Fruit fly (Drosophila melanogaster) whole organism, pupa: ENCODE measurements around the gene CG7991.

ENCODE experiments used
- CG10348 ChIP-seq: fragments of 200-800 bp; sonication (Bioruptor generic); IDR thresholded peaks from 2 replicates; pipeline ENCODE4 v1.3.6; 2022; ENCODE audit warnings: missing biosample characterization, missing genetic modification characterization
- CG12605 ChIP-seq: fragments of 200-800 bp; sonication (Bioruptor generic); IDR thresholded peaks from 2 replicates; pipeline ENCODE4 v1.3.6; 2022; ENCODE audit warnings: missing biosample characterization, missing genetic modification characterization
- CG13204 ChIP-seq: fragments of 200-800 bp; sonication (Bioruptor generic); optimal IDR thresholded peaks from 2 replicates; lab custom pipeline; 2018; ENCODE audit warnings: missing biosample characterization, mild to moderate bottlenecking, missing genetic modification characterization, moderate library complexity
- CG14655 ChIP-seq: fragments of 200-800 bp; sonication (Bioruptor generic); optimal IDR thresholded peaks from 3 replicates; lab custom pipeline; 2017; ENCODE audit warnings: mild to moderate bottlenecking, missing biosample characterization, missing genetic modification reagents, missing genetic modification characterization
- CG15710 ChIP-seq: fragments of 200-800 bp; sonication (Bioruptor generic); optimal IDR thresholded peaks from 2 replicates; lab custom pipeline; 2018; ENCODE audit warnings: missing biosample characterization, mild to moderate bottlenecking, missing genetic modification characterization, moderate library complexity
- CG17806 ChIP-seq: fragments of 200-800 bp; sonication (Bioruptor generic); optimal IDR thresholded peaks from 2 replicates; lab custom pipeline; 2018; ENCODE audit warnings: missing biosample characterization, mild to moderate bottlenecking, missing genetic modification characterization, moderate library complexity
- CG32121 ChIP-seq: fragments of 200-800 bp; sonication (Bioruptor generic); IDR thresholded peaks from 2 replicates; pipeline ENCODE4 v1.3.6; 2022; ENCODE audit warnings: missing biosample characterization, missing genetic modification characterization
- CG34367 ChIP-seq: fragments of 200-800 bp; sonication (Bioruptor generic); optimal IDR thresholded peaks from 2 replicates; lab custom pipeline; 2018; ENCODE audit warnings: missing biosample characterization, mild to moderate bottlenecking, missing genetic modification characterization
- CG4496 ChIP-seq: fragments of 200-800 bp; sonication (Bioruptor generic); IDR thresholded peaks from 3 replicates; pipeline ENCODE4 v1.3.6; 2022; ENCODE audit warnings: missing biosample characterization, missing genetic modification characterization
- CG8159 ChIP-seq: fragments of 200-800 bp; sonication (Bioruptor generic); optimal IDR thresholded peaks from 3 replicates; lab custom pipeline; 2018; ENCODE audit warnings: missing biosample characterization, mild to moderate bottlenecking, missing genetic modification characterization, moderate library complexity
- CG8301 ChIP-seq: fragments of 200-800 bp; sonication (Bioruptor generic); optimal IDR thresholded peaks from 2 replicates; lab custom pipeline; 2018; ENCODE audit warnings: missing biosample characterization, mild to moderate bottlenecking, missing genetic modification characterization
- CG9948 ChIP-seq: fragments of 200-800 bp; sonication (Bioruptor generic); optimal IDR thresholded peaks from 2 replicates; lab custom pipeline; 2018; ENCODE audit warnings: missing biosample characterization, mild to moderate bottlenecking, missing genetic modification characterization, moderate library complexity
- D1 ChIP-seq: fragments of 200-800 bp; sonication (Bioruptor generic); optimal IDR thresholded peaks from 2 replicates; lab custom pipeline; 2018; ENCODE audit warnings: missing biosample characterization, mild to moderate bottlenecking, missing genetic modification characterization, moderate library complexity
- EcR ChIP-seq: fragments of 200-800 bp; sonication (Bioruptor generic); optimal IDR thresholded peaks from 3 replicates; lab custom pipeline; 2019; ENCODE audit warnings: missing biosample characterization, missing genetic modification characterization, mild to moderate bottlenecking, moderate library complexity, missing genetic modification reagents
- Ets98B ChIP-seq: fragments of 200-800 bp; sonication (Bioruptor generic); IDR thresholded peaks from 2 replicates; pipeline ENCODE4 v1.3.6; 2022; ENCODE audit warnings: missing biosample characterization, missing genetic modification characterization
- Pif1A ChIP-seq: fragments of 200-800 bp; sonication (Bioruptor generic); optimal IDR thresholded peaks from 3 replicates; lab custom pipeline; 2016; ENCODE audit warnings: missing biosample characterization, missing genetic modification characterization
- Pif1B ChIP-seq: fragments of 200-800 bp; sonication (Bioruptor generic); optimal IDR thresholded peaks from 3 replicates; lab custom pipeline; 2016; ENCODE audit warnings: missing biosample characterization, missing genetic modification characterization
- Snoo ChIP-seq: fragments of 200-800 bp; sonication (Bioruptor generic); optimal IDR thresholded peaks from 3 replicates; lab custom pipeline; 2017; ENCODE audit warnings: missing biosample characterization, mild to moderate bottlenecking, missing genetic modification characterization, inconsistent platforms
- fd96Ca ChIP-seq: fragments of 200-800 bp; sonication (Bioruptor generic); IDR thresholded peaks from 3 replicates; pipeline ENCODE4 v1.3.6; 2022; ENCODE audit warnings: missing biosample characterization, missing genetic modification characterization
- gl ChIP-seq: fragments of 200-800 bp; sonication (Bioruptor generic); optimal IDR thresholded peaks from 2 replicates; lab custom pipeline; 2018; ENCODE audit warnings: missing biosample characterization, mild to moderate bottlenecking, missing genetic modification characterization
- rn ChIP-seq: fragments of 200-800 bp; sonication (Bioruptor generic); IDR thresholded peaks from 2 replicates; pipeline ENCODE4 v1.3.6; 2022; ENCODE audit warnings: missing biosample characterization, missing genetic modification characterization

Gene CG7991

DNA sequence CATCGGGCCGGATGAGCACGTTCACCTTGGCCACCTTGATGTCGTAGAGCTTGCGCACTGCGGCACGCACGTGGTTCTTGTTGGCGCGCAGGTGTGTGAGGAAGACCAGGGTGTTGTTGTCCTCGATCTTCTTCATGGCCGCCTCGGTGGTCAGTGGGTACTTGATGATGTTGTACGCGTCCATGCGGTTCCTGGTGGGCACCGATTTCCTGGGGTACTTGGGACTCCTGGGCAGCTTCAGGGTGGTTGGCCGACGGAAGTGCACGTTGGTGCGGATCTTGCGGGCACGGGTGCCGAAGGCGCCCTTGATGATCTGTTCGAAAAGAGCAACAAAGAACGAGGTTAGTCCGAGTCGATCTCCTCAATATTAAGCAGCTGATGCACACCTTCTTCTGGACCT is 7.1 kb upstream of the CG7991 start:
- TF ChIP-seq CG13204 (no peak), Pif1A (GFP tag; lab: Kevin White, UChicago) (no peak), fd96Ca (no peak), rn (GFP tag; lab: Robert Waterston, UW) (no peak), CG32121 (GFP tag; lab: Robert Waterston, UW) (no peak)

DNA sequence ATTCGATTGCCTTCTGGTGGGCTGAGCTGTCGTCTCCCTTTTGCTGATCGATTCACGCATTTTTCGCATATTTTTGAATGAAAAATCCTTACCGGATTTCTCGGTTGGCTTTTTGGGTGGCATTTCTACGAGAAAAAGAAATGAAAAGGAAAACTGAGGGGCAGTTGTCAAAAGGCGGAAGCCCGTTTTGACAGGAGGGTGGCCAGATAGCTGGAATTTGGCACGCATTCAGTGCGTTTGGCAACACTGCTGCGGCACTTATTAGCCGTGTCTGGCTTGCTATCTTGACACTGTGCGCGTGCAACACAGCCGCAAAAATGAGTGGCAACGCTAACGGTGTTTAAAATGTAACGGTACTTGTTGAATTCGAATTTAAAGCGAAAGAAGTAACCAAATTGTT is 6.0 kb upstream of the CG7991 start, which contains the start of gene RpL23A:
TSS of gene RpL23A (minus strand) at position 151 of the 400 bp plus-strand sequence.
- peak; percentile 92 for TF ChIP-seq Snoo (tag; lab: Kevin White, UChicago)
- TF ChIP-seq CG12605, result peak; percentile 46; the same call in 1 of the 2 replicates
- peak; percentile 47 for TF ChIP-seq CG17806 (tag; lab: Kevin White, UChicago)
- peak; percentile 61 for TF ChIP-seq CG8159
- peak; percentile 40 for TF ChIP-seq CG9948 (tag; lab: Kevin White, UChicago)
- TF ChIP-seq CG13204, result peak; percentile 40
- peak; percentile 68 for TF ChIP-seq CG32121 (GFP tag; lab: Robert Waterston, UW)
- TF ChIP-seq fd96Ca, result peak; percentile 85
- TF ChIP-seq CG8301 (tag; lab: Kevin White, UChicago), result no peak
- peak; percentile 75 for TF ChIP-seq CG34367 (tag; lab: Kevin White, UChicago)
- no peak for TF ChIP-seq Pif1B (GFP tag; lab: Kevin White, UChicago)
- peak; percentile 92 for TF ChIP-seq CG4496 (GFP tag; lab: Robert Waterston, UW)
- no peak for TF ChIP-seq CG10348 (GFP tag; lab: Robert Waterston, UW)
- TF ChIP-seq Pif1A (GFP tag; lab: Kevin White, UChicago), result no peak
- no peak for TF ChIP-seq D1 (tag; lab: Kevin White, UChicago)
- TF ChIP-seq rn (GFP tag; lab: Robert Waterston, UW), result peak; percentile 81
- peak; percentile 74 for TF ChIP-seq Ets98B (GFP tag; lab: Robert Waterston, UW)
- TF ChIP-seq CG15710, result peak; percentile 63
- TF ChIP-seq CG14655, result no peak
- peak; percentile 29 for TF ChIP-seq gl (tag; lab: Kevin White, UChicago)
- no peak for TF ChIP-seq EcR (GFP tag; lab: Kevin White, UChicago)

DNA sequence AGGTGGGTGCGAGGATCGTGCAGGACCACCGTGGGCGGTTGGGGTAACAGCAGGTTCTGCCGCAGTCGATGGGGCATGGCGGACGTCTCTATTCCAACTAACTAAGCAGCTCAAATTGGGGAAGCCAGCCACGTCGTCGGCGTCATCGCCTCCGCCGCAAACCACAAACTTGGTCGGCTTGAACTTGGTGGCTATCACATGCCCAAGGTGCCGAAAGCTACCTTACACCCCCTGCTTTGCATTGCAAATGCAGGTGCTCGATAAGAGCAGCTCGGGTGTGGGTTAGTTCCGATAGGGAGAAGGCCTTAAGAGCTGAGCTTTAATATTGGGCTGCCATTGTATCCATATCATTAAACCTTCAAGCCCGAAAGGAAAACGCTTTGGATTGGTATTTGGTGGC is 4.5 kb upstream of the CG7991 start, which contains the start of gene RabX5:
TSS of gene RabX5 (minus strand) at position 101 of the 400 bp plus-strand sequence.
- TF ChIP-seq D1 (tag; lab: Kevin White, UChicago), result no peak
- no peak for TF ChIP-seq CG9948 (tag; lab: Kevin White, UChicago)
- no peak for TF ChIP-seq CG17806 (tag; lab: Kevin White, UChicago)
- no peak for TF ChIP-seq CG34367 (tag; lab: Kevin White, UChicago)
- no peak for TF ChIP-seq CG4496 (GFP tag; lab: Robert Waterston, UW)
- no peak for TF ChIP-seq CG32121 (GFP tag; lab: Robert Waterston, UW)

DNA sequence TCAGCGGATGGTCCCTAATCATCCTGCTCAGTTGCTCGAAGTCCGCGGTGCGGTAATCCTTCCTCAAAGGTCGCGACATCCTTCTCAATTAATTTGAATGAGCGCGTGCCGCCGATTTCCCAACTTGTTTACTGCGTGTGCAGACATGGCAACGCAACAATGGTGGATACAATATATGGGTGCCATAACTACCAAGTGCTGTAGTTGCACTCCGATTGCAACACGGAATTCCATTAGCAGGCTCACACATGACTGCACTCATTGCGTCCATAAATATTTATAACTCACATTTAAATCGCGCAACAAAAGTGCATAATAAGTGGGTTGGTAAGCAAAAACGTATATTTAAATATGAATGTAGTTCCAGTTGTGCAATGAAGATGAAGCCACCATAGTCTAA is 1.9 kb upstream of the CG7991 start, which contains the start of gene CG13930:
TSS of gene CG13930 (minus strand) at position 101 of the 400 bp plus-strand sequence.
- TF ChIP-seq Ets98B (GFP tag; lab: Robert Waterston, UW) (no peak), EcR (GFP tag; lab: Kevin White, UChicago) (no peak), Snoo (tag; lab: Kevin White, UChicago) (no peak), D1 (tag; lab: Kevin White, UChicago) (no peak), Pif1B (GFP tag; lab: Kevin White, UChicago) (no peak), CG32121 (GFP tag; lab: Robert Waterston, UW) (no peak)

DNA sequence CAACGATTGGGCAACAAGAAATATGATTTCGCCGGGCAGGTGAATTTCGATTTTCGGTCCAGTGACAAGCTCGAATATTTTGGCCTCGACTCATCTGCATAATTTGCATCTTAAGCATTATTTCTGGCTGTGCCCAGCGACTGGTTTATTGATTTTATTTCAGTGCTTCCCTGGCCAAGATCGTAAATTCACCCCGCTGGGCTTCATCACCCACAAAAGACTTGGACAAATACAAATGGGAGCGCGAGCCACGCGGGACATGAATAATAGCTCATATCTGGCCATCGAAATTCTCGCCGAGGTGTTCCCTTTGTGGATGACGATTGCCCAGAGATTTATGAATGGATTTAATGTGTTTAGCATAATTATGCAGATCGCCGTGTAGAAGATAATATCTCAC is 733 bp downstream of the CG7991 start:
- TF ChIP-seq CG13204 (no peak), CG34367 (tag; lab: Kevin White, UChicago) (no peak), CG8159 (no peak), CG10348 (GFP tag; lab: Robert Waterston, UW) (no peak), gl (tag; lab: Kevin White, UChicago) (no peak), CG9948 (tag; lab: Kevin White, UChicago) (no peak), CG8301 (tag; lab: Kevin White, UChicago) (no peak), EcR (GFP tag; lab: Kevin White, UChicago) (no peak), Ets98B (GFP tag; lab: Robert Waterston, UW) (no peak)

- no peak for TF ChIP-seq rn (GFP tag; lab: Robert Waterston, UW)
- TF ChIP-seq CG15710, result no peak
- no peak for TF ChIP-seq CG9948 (tag; lab: Kevin White, UChicago)
- no peak for TF ChIP-seq CG4496 (GFP tag; lab: Robert Waterston, UW)
- TF ChIP-seq Snoo (tag; lab: Kevin White, UChicago), result no peak
- TF ChIP-seq Pif1B (GFP tag; lab: Kevin White, UChicago), result no peak
- no peak for TF ChIP-seq CG10348 (GFP tag; lab: Robert Waterston, UW)
- no peak for TF ChIP-seq CG17806 (tag; lab: Kevin White, UChicago)
- TF ChIP-seq CG8301 (tag; lab: Kevin White, UChicago), result no peak
- no peak for TF ChIP-seq Ets98B (GFP tag; lab: Robert Waterston, UW)
- no peak for TF ChIP-seq CG8159
- no peak for TF ChIP-seq Pif1A (GFP tag; lab: Kevin White, UChicago)
- no peak for TF ChIP-seq fd96Ca
- TF ChIP-seq EcR (GFP tag; lab: Kevin White, UChicago), result no peak
- TF ChIP-seq CG12605, result no peak
- no peak for TF ChIP-seq CG34367 (tag; lab: Kevin White, UChicago)
- no peak for TF ChIP-seq CG32121 (GFP tag; lab: Robert Waterston, UW)
- no peak for TF ChIP-seq D1 (tag; lab: Kevin White, UChicago)
- no peak for TF ChIP-seq CG14655
Observed at dm6 chr3L:1676222-1676621, 1.7 kb downstream of the CG7991 start.
